Worm (Caenorhabditis elegans): Measurements from ENCODE around the gene C03A3.9.

C03A3.9 gene

DNA sequence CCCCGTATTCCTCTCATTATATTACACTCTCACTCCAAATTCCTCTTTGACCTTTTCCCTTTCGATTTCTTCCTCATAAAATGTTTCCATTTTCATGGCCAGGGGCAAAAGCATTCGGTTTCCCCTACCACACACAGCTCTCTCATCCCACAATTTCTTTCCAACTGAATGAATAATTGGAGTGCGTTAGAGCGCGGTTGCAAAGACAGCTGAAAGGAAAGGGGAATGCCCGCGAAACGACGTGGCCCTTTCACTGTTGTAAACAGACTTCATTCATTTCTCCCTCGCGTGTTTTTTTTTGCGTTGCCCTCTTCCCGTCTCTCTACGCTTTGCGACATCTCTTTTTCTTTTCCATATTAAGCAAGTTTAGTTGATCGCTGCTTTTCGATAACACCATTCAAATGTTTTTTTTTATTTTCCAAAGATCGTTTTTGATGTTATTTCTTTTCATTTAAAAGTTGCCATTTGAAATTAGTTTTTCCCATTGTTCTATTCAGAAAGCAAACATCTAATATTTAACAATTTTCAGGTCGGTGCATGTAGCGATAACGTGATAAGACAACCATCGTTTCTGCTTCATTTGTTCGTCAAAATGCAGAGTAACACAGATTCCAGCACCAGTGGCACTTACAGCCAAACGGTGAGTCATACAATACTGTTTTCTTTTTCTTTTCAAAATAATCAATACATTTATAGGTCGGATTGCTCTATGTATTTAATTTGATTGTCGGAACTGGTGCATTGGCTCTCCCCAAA, 4.3 kb upstream of the C03A3.9 start, which contains the start of gene C03A3.2:
TSS of gene C03A3.2 (plus strand) at position 530 of the 756 bp plus-strand sequence.
- TF ChIP-seq ama-1 (optimal IDR thresholded peaks at IDR 0.05) (no peak), tbx-7 (tag; optimal IDR thresholded peaks at IDR 0.05) (no peak), npax-4 (tag; optimal IDR thresholded peaks at IDR 0.05) (no peak), F13H6.1 (tag; optimal IDR thresholded peaks at IDR 0.05) (no peak), C08G9.2 (tag; optimal IDR thresholded peaks at IDR 0.05) (no peak), ceh-19 (GFP tag; optimal IDR thresholded peaks at IDR 0.05) (no peak), ceh-31 (tag; optimal IDR thresholded peaks at IDR 0.05) (peak; percentile 94), pat-9 (tag; optimal IDR thresholded peaks at IDR 0.05) (no peak), Y22D7AL.16 (tag; optimal IDR thresholded peaks at IDR 0.05) (no peak), sox-4 (tag; optimal IDR thresholded peaks at IDR 0.05) (no peak), ztf-16 (tag; optimal IDR thresholded peaks at IDR 0.05) (no peak), hlh-13 (GFP tag; optimal IDR thresholded peaks at IDR 0.05) (no peak), eyg-1 (tag; optimal IDR thresholded peaks at IDR 0.05) (no peak), hlh-30 (tag; optimal IDR thresholded peaks at IDR 0.05; ENCODE audit: insufficient read depth) (no peak), dmd-4 (tag; optimal IDR thresholded peaks at IDR 0.05; ENCODE audit: borderline replicate concordance) (no peak), ets-4 (tag; optimal IDR thresholded peaks at IDR 0.05) (no peak), C38D4.7 (GFP tag; optimal IDR thresholded peaks at IDR 0.05) (no peak), pqm-1 (tag; optimal IDR thresholded peaks at IDR 0.05) (no peak), unc-42 (tag; optimal IDR thresholded peaks at IDR 0.05) (peak; percentile 90), ceh-34 (tag; optimal IDR thresholded peaks at IDR 0.05) (peak; percentile 66), nhr-11 (tag; optimal IDR thresholded peaks at IDR 0.05) (no peak), unc-3 (GFP tag; conservative IDR thresholded peaks at IDR 0.05) (no peak), unc-3 (tag; optimal IDR thresholded peaks at IDR 0.05) (no peak), mec-3 (tag; optimal IDR thresholded peaks at IDR 0.05; ENCODE audit: borderline replicate concordance) (no peak), ahr-1 (tag; optimal IDR thresholded peaks at IDR 0.05) (no peak), pax-1 (tag; optimal IDR thresholded peaks at IDR 0.05) (no peak), fax-1 (tag; optimal IDR thresholded peaks at IDR 0.05) (no peak), ref-2 (tag; optimal IDR thresholded peaks at IDR 0.05) (peak; percentile 2), nhr-232 (tag; optimal IDR thresholded peaks at IDR 0.05) (no peak), fkh-6 (tag; optimal IDR thresholded peaks at IDR 0.05) (no peak), sox-2 (GFP tag; IDR thresholded peaks at IDR 0.05) (no peak), che-1 (tag; optimal IDR thresholded peaks at IDR 0.05) (no peak), elt-2 (tag; optimal IDR thresholded peaks at IDR 0.05) (no peak), pros-1 (tag; optimal IDR thresholded peaks at IDR 0.05) (peak; percentile 43), ceh-6 (GFP tag; optimal IDR thresholded peaks at IDR 0.05) (peak; percentile 23), unc-55 (GFP tag; optimal IDR thresholded peaks at IDR 0.05) (no peak), rnt-1 (tag; optimal IDR thresholded peaks at IDR 0.05) (peak; percentile 20), elt-4 (tag; optimal IDR thresholded peaks at IDR 0.05) (no peak), madf-2 (tag; optimal IDR thresholded peaks at IDR 0.05) (peak; percentile 13), pha-4 (tag; optimal IDR thresholded peaks at IDR 0.05) (no peak), lim-6 (tag; optimal IDR thresholded peaks at IDR 0.05) (no peak), ttx-3 (tag; optimal IDR thresholded peaks at IDR 0.05) (no peak), ceh-48 (tag; optimal IDR thresholded peaks at IDR 0.05) (no peak), tbx-2 (tag; optimal IDR thresholded peaks at IDR 0.05) (peak; percentile 76), ceh-14 (tag; optimal IDR thresholded peaks at IDR 0.05) (peak; percentile 68), gmeb-2 (tag; optimal IDR thresholded peaks at IDR 0.05) (no peak), syd-9 (tag; optimal IDR thresholded peaks at IDR 0.05) (no peak), ceh-22 (tag; optimal IDR thresholded peaks at IDR 0.05) (no peak), ceh-30 (tag; optimal IDR thresholded peaks at IDR 0.05) (no peak), K02D7.2 (tag; optimal IDR thresholded peaks at IDR 0.05) (no peak), odd-2 (tag; optimal IDR thresholded peaks at IDR 0.05) (no peak), nfya-1 (tag; optimal IDR thresholded peaks at IDR 0.05) (peak; percentile 77), ceh-2 (tag; optimal IDR thresholded peaks at IDR 0.05) (no peak)
